Fruit fly (Drosophila melanogaster) whole organism, embryonic: Measurements from ENCODE around the gene SPARC.

ENCODE experiments used
- Bteb2 ChIP-seq: fragments of 200-800 bp; sonication (Bioruptor generic); optimal IDR thresholded peaks from 2 replicates; lab custom pipeline; 2016; ENCODE audit warnings: missing biosample characterization, missing genetic modification characterization
- CG10209 ChIP-seq: fragments of 200-800 bp; sonication (Bioruptor generic); optimal IDR thresholded peaks from 3 replicates; lab custom pipeline; 2017; ENCODE audit warnings: missing biosample characterization, mild to moderate bottlenecking, missing genetic modification characterization, missing genetic modification reagents
- CG10321 ChIP-seq: fragments of 200-800 bp; sonication (Bioruptor generic); IDR thresholded peaks from 2 replicates; pipeline ENCODE4 v1.3.6; 2022; ENCODE audit warnings: missing biosample characterization, missing genetic modification characterization
- CG10543 ChIP-seq: fragments of 200-800 bp; sonication (Bioruptor generic); optimal IDR thresholded peaks from 3 replicates; lab custom pipeline; 2017; ENCODE audit warnings: missing biosample characterization, mild to moderate bottlenecking, missing genetic modification characterization, moderate library complexity
- CG10959 ChIP-seq: fragments of 200-800 bp; sonication (Bioruptor generic); IDR thresholded peaks from 2 replicates; pipeline ENCODE4 v1.3.6; 2022; ENCODE audit warnings: missing biosample characterization, missing genetic modification characterization
- CG11560 ChIP-seq: fragments of 200-800 bp; sonication (Bioruptor generic); IDR thresholded peaks from 3 replicates; pipeline ENCODE4 v1.3.6; 2022; ENCODE audit warnings: missing biosample characterization, missing genetic modification characterization
- CG15514 ChIP-seq: fragments of 200-800 bp; sonication (Bioruptor generic); optimal IDR thresholded peaks from 3 replicates; lab custom pipeline; 2017; ENCODE audit warnings: missing biosample characterization, missing genetic modification characterization, mild to moderate bottlenecking, moderate library complexity, missing genetic modification reagents
- CG15696 ChIP-seq: fragments of 200-800 bp; sonication (Bioruptor generic); optimal IDR thresholded peaks from 2 replicates; lab custom pipeline; 2019; ENCODE audit warnings: missing biosample characterization, mild to moderate bottlenecking, missing genetic modification characterization, moderate library complexity
- CG17829 ChIP-seq: fragments of 200-800 bp; optimal IDR thresholded peaks from 2 replicates; lab custom pipeline; 2019; ENCODE audit warnings: missing biosample characterization, mild to moderate bottlenecking, missing genetic modification characterization, moderate library complexity
- CG4282 ChIP-seq: fragments of 200-800 bp; sonication (Bioruptor generic); optimal IDR thresholded peaks from 2 replicates; lab custom pipeline; 2016; ENCODE audit warnings: missing biosample characterization, missing genetic modification characterization
- CG6683 ChIP-seq: fragments of 200-800 bp; sonication (Bioruptor generic); optimal IDR thresholded peaks from 2 replicates; lab custom pipeline; 2017; ENCODE audit warnings: missing biosample characterization, mild to moderate bottlenecking, missing genetic modification characterization, missing genetic modification reagents
- CG7928 ChIP-seq: fragments of 200-800 bp; sonication (Bioruptor generic); optimal IDR thresholded peaks from 2 replicates; lab custom pipeline; 2017; ENCODE audit warnings: missing biosample characterization, mild to moderate bottlenecking, missing genetic modification characterization
- CG7987 ChIP-seq: fragments of 200-800 bp; sonication (Bioruptor generic); optimal IDR thresholded peaks from 2 replicates; lab custom pipeline; 2018; ENCODE audit warnings: missing biosample characterization, mild to moderate bottlenecking, missing genetic modification characterization, moderate library complexity
- CG8924 ChIP-seq: fragments of 200-800 bp; optimal IDR thresholded peaks from 3 replicates; lab custom pipeline; 2019; ENCODE audit warnings: missing biosample characterization, mild to moderate bottlenecking, missing genetic modification characterization, moderate library complexity
- Camta ChIP-seq: fragments of 200-800 bp; sonication (Bioruptor generic); optimal IDR thresholded peaks from 2 replicates; lab custom pipeline; 2016; ENCODE audit warnings: missing biosample characterization, missing genetic modification characterization
- Ets65A ChIP-seq: fragments of 200-800 bp; sonication (Bioruptor generic); peaks from one replicate; lab custom pipeline; 2016; ENCODE audit warnings: missing biosample characterization, missing genetic modification characterization
- HLH4C ChIP-seq: fragments of 200-800 bp; sonication (Bioruptor generic); IDR thresholded peaks from 3 replicates; pipeline ENCODE4 v1.3.6; 2022; ENCODE audit warnings: missing biosample characterization, missing genetic modification characterization; ENCODE audit not compliant: partially characterized antibody
- Hmr ChIP-seq: fragments of 200-800 bp; sonication (Bioruptor generic); optimal IDR thresholded peaks from 3 replicates; lab custom pipeline; 2017; ENCODE audit warnings: mild to moderate bottlenecking, missing biosample characterization, missing genetic modification reagents, missing genetic modification characterization
- Hr51 ChIP-seq, 2 experiments: fragments of 200-800 bp; sonication (Bioruptor generic); optimal IDR thresholded peaks; 2 replicates in 1 of 2; 3 replicates in 1 of 2; lab custom pipeline; 2016 to 2018; ENCODE audit warnings: missing biosample characterization in 2 of 2, missing genetic modification characterization in 2 of 2, mild to moderate bottlenecking in 1 of 2, moderate library complexity in 1 of 2
- MTF-1 ChIP-seq: fragments of 200-800 bp; sonication (Bioruptor generic); optimal IDR thresholded peaks from 2 replicates; lab custom pipeline; 2018; ENCODE audit warnings: missing biosample characterization, mild to moderate bottlenecking, missing genetic modification characterization, borderline replicate concordance
- Mad ChIP-seq: fragments of 200-800 bp; sonication (Bioruptor generic); optimal IDR thresholded peaks from 2 replicates; lab custom pipeline; 2016; ENCODE audit warnings: missing biosample characterization, missing genetic modification characterization
- NC2β ChIP-seq: fragments of 200-800 bp; sonication (Bioruptor generic); optimal IDR thresholded peaks from 2 replicates; lab custom pipeline; 2016; ENCODE audit warnings: missing biosample characterization, missing genetic modification characterization
- Nf-YB ChIP-seq: fragments of 200-800 bp; sonication (Bioruptor generic); optimal IDR thresholded peaks from 3 replicates; lab custom pipeline; 2019; ENCODE audit warnings: missing biosample characterization, mild to moderate bottlenecking, missing genetic modification characterization, moderate library complexity
- NfI ChIP-seq: fragments of 200-800 bp; sonication (Bioruptor generic); optimal IDR thresholded peaks from 3 replicates; lab custom pipeline; 2018; ENCODE audit warnings: missing biosample characterization, mild to moderate bottlenecking, missing genetic modification characterization, moderate library complexity
- Rfx ChIP-seq: fragments of 200-800 bp; sonication (Bioruptor generic); IDR thresholded peaks from 2 replicates; pipeline ENCODE4 v1.3.6; 2022; ENCODE audit warnings: missing biosample characterization, missing genetic modification characterization
- Six4 ChIP-seq: fragments of 200-800 bp; sonication (Bioruptor generic); optimal IDR thresholded peaks from 2 replicates; lab custom pipeline; 2016; ENCODE audit warnings: missing biosample characterization, missing genetic modification characterization
- TFAM ChIP-seq: fragments of 200-800 bp; sonication (Bioruptor generic); optimal IDR thresholded peaks from 2 replicates; lab custom pipeline; 2017; ENCODE audit warnings: missing biosample characterization, missing genetic modification characterization, inconsistent platforms
- Usf ChIP-seq: fragments of 200-800 bp; sonication (Bioruptor generic); optimal IDR thresholded peaks from 2 replicates; lab custom pipeline; 2017; ENCODE audit warnings: missing genotype, missing biosample characterization, missing genetic modification characterization
- Vsx1 ChIP-seq: fragments of 200-800 bp; sonication (Bioruptor generic); optimal IDR thresholded peaks from 2 replicates; lab custom pipeline; 2017; ENCODE audit warnings: missing biosample characterization, mild to moderate bottlenecking, missing genetic modification characterization, missing genetic modification reagents
- ara ChIP-seq: fragments of 200-800 bp; sonication (Bioruptor generic); IDR thresholded peaks from 2 replicates; pipeline ENCODE4 v1.3.6; 2022; ENCODE audit warnings: missing biosample characterization, missing genetic modification characterization
- bab2 ChIP-seq: fragments of 200-800 bp; sonication (Bioruptor generic); optimal IDR thresholded peaks from 2 replicates; lab custom pipeline; 2016; ENCODE audit warnings: missing biosample characterization, missing genetic modification characterization
- fu2 ChIP-seq: fragments of 200-800 bp; sonication (Bioruptor generic); optimal IDR thresholded peaks from 2 replicates; lab custom pipeline; 2016; ENCODE audit warnings: missing biosample characterization, missing genetic modification characterization
- gce ChIP-seq: fragments of 200-800 bp; sonication (Bioruptor generic); IDR thresholded peaks from 3 replicates; pipeline ENCODE4 v1.3.6; 2022; ENCODE audit warnings: missing biosample characterization, missing genetic modification characterization
- inv ChIP-seq: fragments of 200-800 bp; sonication (Bioruptor generic); IDR thresholded peaks from 2 replicates; pipeline ENCODE4 v1.3.6; 2022; ENCODE audit warnings: missing biosample characterization, missing genetic modification characterization; ENCODE audit not compliant: partially characterized antibody
- jigr1 ChIP-seq: fragments of 200-800 bp; sonication (Bioruptor generic); IDR thresholded peaks from 3 replicates; pipeline ENCODE4 v1.3.6; 2022; ENCODE audit warnings: missing biosample characterization, missing genetic modification characterization
- jing ChIP-seq: fragments of 200-800 bp; sonication (Bioruptor generic); optimal IDR thresholded peaks from 2 replicates; lab custom pipeline; 2018; ENCODE audit warnings: missing biosample characterization, mild to moderate bottlenecking, missing genetic modification characterization
- lab ChIP-seq: fragments of 200-800 bp; sonication (Bioruptor generic); optimal IDR thresholded peaks from 3 replicates; lab custom pipeline; 2017; ENCODE audit warnings: missing biosample characterization, missing genetic modification characterization, mild to moderate bottlenecking, moderate library complexity, missing genetic modification reagents
- luna ChIP-seq: fragments of 200-800 bp; sonication (Bioruptor generic); optimal IDR thresholded peaks from 2 replicates; lab custom pipeline; 2016; ENCODE audit warnings: missing biosample characterization, missing genetic modification characterization
- otp ChIP-seq: fragments of 200-800 bp; sonication (Bioruptor generic); IDR thresholded peaks from 3 replicates; pipeline ENCODE4, ENCODE4 v1.3.6; 2022; ENCODE audit warnings: missing biosample characterization, missing genetic modification characterization
- pho ChIP-seq: fragments of 200-800 bp; sonication (Bioruptor generic); optimal IDR thresholded peaks from 2 replicates; lab custom pipeline; 2016; ENCODE audit warnings: missing biosample characterization, missing genetic modification characterization
- prd ChIP-seq, 3 experiments: fragments of >200 bp in 2 of 3; fragments of 200-800 bp in 1 of 3; sonication (Bioruptor generic) in 1 of 3; optimal IDR thresholded peaks in 2 of 3; IDR thresholded peaks in 1 of 3; 2 replicates in 2 of 3; 3 replicates in 1 of 3; pipeline versions ENCODE4 v1.3.6 to Lab custom; 2017 to 2022; ENCODE audit warnings: missing biosample characterization in 1 of 3, missing genetic modification characterization in 1 of 3
- pzg ChIP-seq: fragments of 200-800 bp; sonication (Bioruptor generic); optimal IDR thresholded peaks from 3 replicates; lab custom pipeline; 2018; ENCODE audit warnings: missing biosample characterization, mild to moderate bottlenecking, missing genetic modification characterization, moderate library complexity
- row ChIP-seq: fragments of 200-800 bp; sonication (Bioruptor generic); IDR thresholded peaks from 3 replicates; pipeline ENCODE4 v1.3.6; 2022; ENCODE audit warnings: missing biosample characterization, missing genetic modification characterization
- sob ChIP-seq: fragments of 200-800 bp; sonication (Bioruptor generic); IDR thresholded peaks from 2 replicates; pipeline ENCODE4 v1.3.6; 2022; ENCODE audit warnings: missing biosample characterization, missing genetic modification characterization
- sug ChIP-seq: fragments of 200-800 bp; optimal IDR thresholded peaks from 2 replicates; lab custom pipeline; 2019; ENCODE audit warnings: missing biosample characterization, mild to moderate bottlenecking, missing genetic modification characterization, moderate library complexity
- toy ChIP-seq: fragments of 200-800 bp; sonication (Bioruptor generic); IDR thresholded peaks from 2 replicates; pipeline ENCODE4 v1.3.6; 2022; ENCODE audit warnings: missing biosample characterization, missing genetic modification characterization
- tx ChIP-seq: fragments of 200-800 bp; sonication (Bioruptor generic); optimal IDR thresholded peaks from 2 replicates; lab custom pipeline; 2016; ENCODE audit warnings: missing biosample characterization, missing genetic modification characterization
- z ChIP-seq: fragments of 200-800 bp; sonication (Bioruptor generic); IDR thresholded peaks from 3 replicates; pipeline ENCODE4 v1.3.6; 2022; ENCODE audit warnings: missing biosample characterization, missing genetic modification characterization

SPARC gene

dm6 chr3R:26881121-26881895 lies 9.5 kb upstream of the SPARC start, which contains the start of the genes ro and T48 (continued):
- TF ChIP-seq lab (GFP tag; lab: Kevin White, UChicago) (peak; percentile 67), CG11560 (tag; lab: Robert Waterston, UW) (peak; percentile 65; the same call in 1 of the 3 replicates), toy (GFP tag; lab: Robert Waterston, UW) (no peak), z (GFP tag; lab: Robert Waterston, UW) (no peak), CG15514 (GFP tag; lab: Kevin White, UChicago) (peak; percentile 88), Ets65A (peak; percentile 93), Hmr (GFP tag; lab: Kevin White, UChicago) (peak; percentile 96), bab2 (GFP tag; lab: Kevin White, UChicago) (peak; percentile 16), jigr1 (GFP tag; lab: Robert Waterston, UW) (no peak), CG17829 (peak; percentile 68), HLH4C (peak; percentile 61; the same call in 1 of the 3 replicates), Usf (no peak), CG6683 (peak; percentile 68), CG15696 (tag; lab: Kevin White, UChicago) (peak; percentile 30), tx (GFP tag; lab: Kevin White, UChicago) (peak; percentile 17), NfI (GFP tag; lab: Kevin White, UChicago) (peak; percentile 56), CG7928 (GFP tag; lab: Kevin White, UChicago) (peak; percentile 90), Nf-YB (GFP tag; lab: Kevin White, UChicago) (peak; percentile 94), otp (GFP tag; lab: Robert Waterston, UW) (no peak), Mad (GFP tag; lab: Kevin White, UChicago) (peak; percentile 70), Vsx1 (GFP tag; lab: Kevin White, UChicago) (no peak), CG7987 (GFP tag; lab: Kevin White, UChicago) (peak; percentile 42), CG4282 (peak; percentile 84), TFAM (GFP tag; lab: Kevin White, UChicago) (no peak), CG10209 (GFP tag; lab: Kevin White, UChicago) (no peak), gce (GFP tag; lab: Robert Waterston, UW) (no peak), MTF-1 (GFP tag; lab: Kevin White, UChicago) (peak; percentile 10), row (GFP tag; lab: Robert Waterston, UW) (peak; percentile 46), prd (optimal IDR thresholded peaks at IDR 0.05; lab: Kevin White, UChicago) (no peak), prd (GFP tag; IDR thresholded peaks at IDR 0.05; lab: Robert Waterston, UW) (no peak; the same call in 2 of the 3 replicates), Six4 (GFP tag; lab: Kevin White, UChicago) (peak; percentile 31), CG10321 (GFP tag; lab: Robert Waterston, UW) (0 out of 2 replicates have a peak, but pooled peaks have one; percentile 32), Hr51 (GFP tag; optimal IDR thresholded peaks at IDR 0.05; lab: Kevin White, UChicago) (peak; percentile 26 to 53), sug (tag; lab: Kevin White, UChicago) (peak; percentile 66), jing (GFP tag; lab: Kevin White, UChicago) (no peak), Camta (GFP tag; lab: Kevin White, UChicago) (peak; percentile 22), CG8924 (peak; percentile 55), Rfx (GFP tag; lab: Robert Waterston, UW) (peak; percentile 70), CG10543 (peak; percentile 67), Bteb2 (GFP tag; lab: Kevin White, UChicago) (peak; percentile 36), CG10959 (GFP tag; lab: Robert Waterston, UW) (no peak), inv (GFP tag; lab: Robert Waterston, UW) (peak; percentile 52; the same call in 1 of the 2 replicates), fu2 (GFP tag; lab: Kevin White, UChicago) (peak; percentile 33), sob (GFP tag; lab: Robert Waterston, UW) (no peak; the same call in 1 of the 2 replicates), pho (GFP tag; lab: Kevin White, UChicago) (peak; percentile 69), pzg (peak; percentile 99), NC2β (GFP tag; lab: Kevin White, UChicago) (peak; percentile 72), ara (GFP tag; lab: Robert Waterston, UW) (no peak), luna (GFP tag; lab: Kevin White, UChicago) (peak; percentile 56)
